Worm (Caenorhabditis elegans) whole organism, L1 larva: ENCODE results near the gene ttr-21.

ENCODE experiments used
- C04F5.9 ChIP-seq: sonication (generic microtip); optimal IDR thresholded peaks from 2 replicates; lab custom pipeline; 2016; ENCODE audit warnings: missing genetic modification characterization, missing compliant biosample characterization
- C16A3.4 ChIP-seq: fragments of 150-350 bp; optimal IDR thresholded peaks from 2 replicates; lab custom pipeline; 2014; ENCODE audit warnings: missing biosample characterization, missing genetic modification characterization
- Y116A8C.19 ChIP-seq: sonication (generic microtip); optimal IDR thresholded peaks from 2 replicates; lab custom pipeline; 2016; ENCODE audit warnings: missing compliant biosample characterization, missing genetic modification characterization, borderline replicate concordance
- ceh-63 ChIP-seq: fragments of 200-800 bp; sonication (Bioruptor generic); optimal IDR thresholded peaks from 2 replicates; lab custom pipeline; 2018; ENCODE audit warnings: mild to moderate bottlenecking, missing genetic modification characterization, missing compliant biosample characterization
- ceh-88 ChIP-seq: fragments of 200-800 bp; sonication (Bioruptor generic); IDR thresholded peaks from 2 replicates; pipeline ENCODE4 v1.3.6; 2022; ENCODE audit warnings: missing genetic modification characterization, missing compliant biosample characterization
- dsc-1 ChIP-seq: sonication (generic microtip); optimal IDR thresholded peaks from 2 replicates; lab custom pipeline; 2016; ENCODE audit warnings: mild to moderate bottlenecking, missing genetic modification characterization, missing compliant biosample characterization
- efl-1 ChIP-seq, 4 experiments: fragments of 150-350 bp; optimal IDR thresholded peaks in 3 of 4; peaks in 1 of 4; 1 replicate in 1 of 4; 2 replicates in 3 of 4; lab custom pipeline; 2014; ENCODE audit warnings: missing biosample characterization in 2 of 4, missing genetic modification characterization in 2 of 4, missing genetic modification reagents in 2 of 4
- egl-27 ChIP-seq, 2 experiments: fragments of 150-350 bp in 1 of 2; sonication (generic microtip); optimal IDR thresholded peaks; 3 replicates each; lab custom pipeline; 2017 to 2018; ENCODE audit warnings: missing biosample characterization in 2 of 2, missing genetic modification characterization in 2 of 2, missing genetic modification reagents in 2 of 2
- elt-2 ChIP-seq: sonication (generic microtip); optimal IDR thresholded peaks from 2 replicates; lab custom pipeline; 2016; ENCODE audit warnings: missing genetic modification characterization, mild to moderate bottlenecking, inconsistent platforms, missing compliant biosample characterization, missing genetic modification reagents
- ets-5 ChIP-seq: fragments of 200-800 bp; sonication (Bioruptor generic); IDR thresholded peaks from 2 replicates; pipeline ENCODE4 v1.3.6; 2022; ENCODE audit warnings: missing genetic modification characterization, missing compliant biosample characterization
- fkh-10 ChIP-seq: sonication (generic microtip); optimal IDR thresholded peaks from 2 replicates; lab custom pipeline; 2017; ENCODE audit warnings: missing biosample characterization, missing genetic modification reagents, missing genetic modification characterization
- fkh-8 ChIP-seq: sonication (generic microtip); optimal IDR thresholded peaks from 2 replicates; lab custom pipeline; 2016; ENCODE audit warnings: mild to moderate bottlenecking, missing genetic modification characterization, missing compliant biosample characterization
- grh-1 ChIP-seq: fragments of 200-800 bp; sonication (Bioruptor generic); IDR thresholded peaks from 2 replicates; pipeline ENCODE4 v1.3.6; 2022; ENCODE audit warnings: missing genetic modification reagents, missing genetic modification characterization, missing compliant biosample characterization
- hlh-4 ChIP-seq: sonication (generic microtip); optimal IDR thresholded peaks from 2 replicates; lab custom pipeline; 2016; ENCODE audit warnings: mild to moderate bottlenecking, missing genetic modification characterization, missing compliant biosample characterization
- irx-1 ChIP-seq: sonication (generic microtip); optimal IDR thresholded peaks from 2 replicates; lab custom pipeline; 2016; ENCODE audit warnings: missing genetic modification characterization, missing compliant biosample characterization
- jun-1 ChIP-seq: fragments of 150-350 bp; optimal IDR thresholded peaks from 2 replicates; lab custom pipeline; 2014; ENCODE audit warnings: missing biosample characterization, missing genetic modification reagents, missing genetic modification characterization
- lin-15B ChIP-seq: fragments of 150-350 bp; sonication (generic microtip); optimal IDR thresholded peaks from 3 replicates; lab custom pipeline; 2014; ENCODE audit warnings: missing biosample characterization, missing genetic modification characterization
- lin-39 ChIP-seq: fragments of 150-350 bp; optimal IDR thresholded peaks from 2 replicates; lab custom pipeline; 2014; ENCODE audit warnings: missing biosample characterization, missing genetic modification reagents, missing genetic modification characterization
- mdl-1 ChIP-seq, 2 experiments: fragments of 150-350 bp; optimal IDR thresholded peaks; 2 replicates each; lab custom pipeline; 2014 to 2017; ENCODE audit warnings: missing biosample characterization in 2 of 2, missing genetic modification characterization in 2 of 2, inconsistent platforms in 1 of 2
- mef-2 ChIP-seq: fragments of 150-350 bp; optimal IDR thresholded peaks from 2 replicates; lab custom pipeline; 2014; ENCODE audit warnings: missing biosample characterization, missing genetic modification characterization
- mep-1 ChIP-seq: fragments of 150-350 bp; optimal IDR thresholded peaks from 2 replicates; lab custom pipeline; 2014; ENCODE audit warnings: missing biosample characterization, missing genetic modification characterization
- nhr-11 ChIP-seq: fragments of 150-350 bp; optimal IDR thresholded peaks from 2 replicates; lab custom pipeline; 2014; ENCODE audit warnings: missing biosample characterization, missing genetic modification characterization
- nhr-19 ChIP-seq: fragments of 200-800 bp; sonication (Bioruptor generic); conservative IDR thresholded peaks from 2 replicates; pipeline ENCODE4 v1.3.6; 2022; ENCODE audit warnings: missing genetic modification characterization, missing compliant biosample characterization
- nhr-20 ChIP-seq: sonication (generic microtip); optimal IDR thresholded peaks from 2 replicates; lab custom pipeline; 2016; ENCODE audit warnings: mild to moderate bottlenecking, missing genetic modification characterization, missing compliant biosample characterization
- nhr-237 ChIP-seq: fragments of 150-350 bp; optimal IDR thresholded peaks from 2 replicates; lab custom pipeline; 2014; ENCODE audit warnings: missing biosample characterization, missing genetic modification characterization
- nhr-71 ChIP-seq: sonication (generic microtip); optimal IDR thresholded peaks from 2 replicates; lab custom pipeline; 2016; ENCODE audit warnings: mild to moderate bottlenecking, missing genetic modification characterization, moderate library complexity, missing compliant biosample characterization
- nhr-76 ChIP-seq: sonication (generic microtip); optimal IDR thresholded peaks from 2 replicates; lab custom pipeline; 2017; ENCODE audit warnings: missing biosample characterization, missing genetic modification characterization
- nhr-85 ChIP-seq: sonication (generic microtip); peaks from one replicate; lab custom pipeline; 2016; ENCODE audit warnings: missing genetic modification characterization, inconsistent platforms, missing compliant biosample characterization
- pax-3 ChIP-seq: fragments of 200-800 bp; sonication (Bioruptor generic); optimal IDR thresholded peaks from 2 replicates; lab custom pipeline; 2018; ENCODE audit warnings: mild to moderate bottlenecking, missing genetic modification characterization, moderate library complexity, missing compliant biosample characterization
- pqm-1 ChIP-seq: sonication (generic microtip); optimal IDR thresholded peaks from 3 replicates; lab custom pipeline; 2017; ENCODE audit warnings: missing biosample characterization, missing genetic modification characterization
- snpc-4 ChIP-seq: fragments of 150-350 bp; optimal IDR thresholded peaks from 2 replicates; lab custom pipeline; 2014; ENCODE audit warnings: missing biosample characterization, missing genetic modification characterization
- sox-4 ChIP-seq: sonication (generic microtip); optimal IDR thresholded peaks from 2 replicates; lab custom pipeline; 2016; ENCODE audit warnings: missing genetic modification characterization, missing compliant biosample characterization
- sptf-1 ChIP-seq: fragments of 150-350 bp; optimal IDR thresholded peaks from 2 replicates; lab custom pipeline; 2014; ENCODE audit warnings: missing biosample characterization, missing genetic modification characterization
- sup-37 ChIP-seq: fragments of 200-800 bp; sonication (Bioruptor generic); optimal IDR thresholded peaks from 2 replicates; lab custom pipeline; 2018; ENCODE audit warnings: mild to moderate bottlenecking, missing genetic modification characterization, missing compliant biosample characterization
- tbx-2 ChIP-seq: sonication (generic microtip); optimal IDR thresholded peaks from 2 replicates; lab custom pipeline; 2016; ENCODE audit warnings: missing genetic modification characterization, missing compliant biosample characterization
- vab-15 ChIP-seq: sonication (generic microtip); optimal IDR thresholded peaks from 2 replicates; lab custom pipeline; 2017; ENCODE audit warnings: missing genotype, mild to moderate bottlenecking, missing genetic modification characterization, missing compliant biosample characterization
- ztf-11 ChIP-seq, 2 experiments: sonication (generic microtip); optimal IDR thresholded peaks; 2 replicates each; lab custom pipeline; 2016 to 2017; ENCODE audit warnings: missing genetic modification characterization in 2 of 2, missing biosample characterization in 1 of 2, missing compliant biosample characterization in 1 of 2

Gene ttr-21

ce11 chrV:13892457-13893375 lies 38.5 kb upstream of the ttr-21 start, which contains the start of gene sptl-3 (continued):
- no peak for TF ChIP-seq vab-15
- no peak for TF ChIP-seq egl-27 (tag; optimal IDR thresholded peaks at IDR 0.05; lab: Kevin White, UChicago)
- no peak for TF ChIP-seq ceh-88
- peak; percentile 77 for TF ChIP-seq elt-2 (tag; lab: Kevin White, UChicago)
- TF ChIP-seq C16A3.4 (tag; lab: Kevin White, UChicago): peak; percentile 20
- TF ChIP-seq fkh-10 (GFP tag; lab: Kevin White, UChicago): no peak
- TF ChIP-seq C04F5.9 (tag; lab: Kevin White, UChicago): no peak
- TF ChIP-seq ets-5 (GFP tag; lab: Robert Waterston, UW): no peak
- peak; percentile 46 for TF ChIP-seq mep-1 (tag; lab: Kevin White, UChicago)
- no peak for TF ChIP-seq irx-1 (tag; lab: Kevin White, UChicago)
- no peak for TF ChIP-seq fkh-8 (tag; lab: Kevin White, UChicago)
- peak; percentile 77 for TF ChIP-seq nhr-85 (tag; lab: Kevin White, UChicago)
- TF ChIP-seq Y116A8C.19 (tag; lab: Kevin White, UChicago): no peak
- TF ChIP-seq hlh-4 (tag; lab: Kevin White, UChicago): no peak
- peak; percentile 44 for TF ChIP-seq tbx-2 (tag; lab: Kevin White, UChicago)
- TF ChIP-seq nhr-71 (tag; lab: Kevin White, UChicago): peak; percentile 75
- no peak for TF ChIP-seq nhr-11 (tag; lab: Kevin White, UChicago)
- no peak for TF ChIP-seq lin-15B (tag; lab: Kevin White, UChicago)
- peak; percentile 53 for TF ChIP-seq nhr-19 (GFP tag; lab: Robert Waterston, UW)
- TF ChIP-seq mdl-1 (tag; optimal IDR thresholded peaks at IDR 0.05; lab: Kevin White, UChicago): peak in 1 of 2 experiments; percentile 61
- TF ChIP-seq sup-37 (GFP tag; lab: Kevin White, UChicago): no peak
- no peak for TF ChIP-seq nhr-76 (tag; lab: Kevin White, UChicago)
- TF ChIP-seq efl-1 (optimal IDR thresholded peaks at IDR 0.05; lab: Kevin White, UChicago): peak; percentile 4 to 22
- peak; percentile 10 to 88 for TF ChIP-seq efl-1 (GFP tag; optimal IDR thresholded peaks at IDR 0.05 in 1 of 2; lab: Kevin White, UChicago)
- TF ChIP-seq ceh-63 (GFP tag; lab: Kevin White, UChicago): no peak
- no peak for TF ChIP-seq sptf-1 (tag; lab: Kevin White, UChicago)
- TF ChIP-seq grh-1 (GFP tag; lab: Robert Waterston, UW): no peak
- TF ChIP-seq mef-2 (tag; lab: Kevin White, UChicago): no peak
- TF ChIP-seq snpc-4: no peak
- no peak for TF ChIP-seq lin-39 (tag; lab: Kevin White, UChicago)
- no peak for TF ChIP-seq nhr-237 (tag; lab: Kevin White, UChicago)
- TF ChIP-seq pqm-1: no peak
- TF ChIP-seq dsc-1 (tag; lab: Kevin White, UChicago): no peak
- no peak for TF ChIP-seq pax-3 (tag; lab: Kevin White, UChicago)
- no peak for TF ChIP-seq sox-4 (tag; lab: Kevin White, UChicago)
- no peak for TF ChIP-seq jun-1 (tag; lab: Kevin White, UChicago)
- TF ChIP-seq ztf-11 (tag; optimal IDR thresholded peaks at IDR 0.05; lab: Kevin White, UChicago): no peak

DNA sequence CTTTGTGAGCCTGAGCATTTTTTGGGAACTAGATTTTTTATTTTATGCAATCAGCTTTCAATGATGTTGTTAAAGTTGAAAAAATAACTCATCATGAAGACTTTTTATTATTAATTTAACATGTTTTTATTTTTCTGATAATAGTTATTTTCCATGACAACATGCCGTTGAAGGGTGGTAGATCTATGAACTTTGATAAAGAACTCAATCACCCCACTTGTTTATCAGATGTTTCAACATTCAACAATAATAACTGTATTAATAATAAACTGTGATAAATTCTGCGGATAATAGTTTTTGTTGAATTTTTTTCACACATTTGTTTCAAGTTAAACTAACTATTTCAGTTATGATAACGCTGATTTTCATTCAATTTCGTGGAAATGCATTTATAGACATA lies 37.3 kb upstream of the ttr-21 start:
- TF ChIP-seq nhr-20 (tag; lab: Kevin White, UChicago) (peak; percentile 33), nhr-19 (GFP tag; lab: Robert Waterston, UW) (0 out of 2 replicates have a peak, but pooled peaks have one; percentile 13), nhr-71 (tag; lab: Kevin White, UChicago) (peak; percentile 40), nhr-85 (tag; lab: Kevin White, UChicago) (peak; percentile 63), Y116A8C.19 (tag; lab: Kevin White, UChicago) (no peak), elt-2 (tag; lab: Kevin White, UChicago) (peak; percentile 59), snpc-4 (no peak)
